Fruit fly (Drosophila melanogaster): ENCODE data around the gene Nup154.

Nup154 gene

dm6 chr2L:10964493-10964892 is 40.1 kb upstream of the Nup154 start (continued):
- TF ChIP-seq CG11085 (GFP tag; IDR thresholded peaks at IDR 0.05) (no peak), CG9817 (tag; optimal IDR thresholded peaks at IDR 0.05) (peak; percentile 42), bcd (GFP tag; optimal IDR thresholded peaks at IDR 0.05) (no peak), CG14014 (GFP tag; IDR thresholded peaks at IDR 0.05) (no peak), CG33557 (GFP tag; optimal IDR thresholded peaks at IDR 0.05) (peak; percentile 56), phol (tag; optimal IDR thresholded peaks at IDR 0.05) (peak; percentile 45), croc (GFP tag; conservative IDR thresholded peaks at IDR 0.05) (no peak), CG3726 (GFP tag; IDR thresholded peaks at IDR 0.05) (no peak), CG16779 (GFP tag; IDR thresholded peaks at IDR 0.05) (no peak), tin (GFP tag; optimal IDR thresholded peaks at IDR 0.05) (no peak), CG18011 (GFP tag; optimal IDR thresholded peaks at IDR 0.05) (no peak), Optix (GFP tag; IDR thresholded peaks at IDR 0.05) (no peak), bab2 (GFP tag; optimal IDR thresholded peaks at IDR 0.05) (no peak), otp (GFP tag; IDR thresholded peaks at IDR 0.05) (no peak), knrl (GFP tag; IDR thresholded peaks at IDR 0.05; ENCODE audit: partially characterized antibody) (peak; percentile 64; the same call in 1 of the 3 replicates), gem (tag; optimal IDR thresholded peaks at IDR 0.05) (peak; percentile 33), CG4707 (GFP tag; optimal IDR thresholded peaks at IDR 0.05) (no peak), btn (GFP tag; optimal IDR thresholded peaks at IDR 0.05) (no peak), gfzf (GFP tag; optimal IDR thresholded peaks at IDR 0.05) (no peak), Kr (GFP tag; optimal IDR thresholded peaks at IDR 0.05) (no peak), luna (GFP tag; optimal IDR thresholded peaks at IDR 0.05) (no peak), Elba2 (GFP tag; optimal IDR thresholded peaks at IDR 0.05) (no peak), CG12659 (GFP tag; optimal IDR thresholded peaks at IDR 0.05) (peak; percentile 42), sim (GFP tag; IDR thresholded peaks at IDR 0.05) (no peak), Oaz (GFP tag; IDR thresholded peaks at IDR 0.05) (no peak), dm (GFP tag; optimal IDR thresholded peaks at IDR 0.05) (peak; percentile 4), Dad (GFP tag; optimal IDR thresholded peaks at IDR 0.05) (no peak), CG13424 (tag; optimal IDR thresholded peaks at IDR 0.05) (peak; percentile 32), amos (GFP tag; IDR thresholded peaks at IDR 0.05; ENCODE audit: partially characterized antibody) (no peak), CG1024 (GFP tag; IDR thresholded peaks at IDR 0.05) (no peak), pb (GFP tag; optimal IDR thresholded peaks at IDR 0.05) (no peak), dati (GFP tag; IDR thresholded peaks at IDR 0.05) (no peak), CG31441 (GFP tag; IDR thresholded peaks at IDR 0.05) (0 out of 2 replicates have a peak, but pooled peaks have one; percentile 28), danr (GFP tag; IDR thresholded peaks at IDR 0.05) (no peak), CTCF (GFP tag; optimal IDR thresholded peaks at IDR 0.05) (peak; percentile 75), chif (GFP tag; optimal IDR thresholded peaks at IDR 0.05) (peak in 1 of 2 experiments; percentile 34), CG6791 (GFP tag; IDR thresholded peaks at IDR 0.05; ENCODE audit: partially characterized antibody) (peak; percentile 58; the same call in 2 of the 3 replicates), CG13123 (GFP tag; optimal IDR thresholded peaks at IDR 0.05) (no peak), ATbp (GFP tag; optimal IDR thresholded peaks at IDR 0.05) (no peak), ara (GFP tag; IDR thresholded peaks at IDR 0.05) (no peak; the same call in 1 of the 2 replicates), CG9797 (GFP tag; optimal IDR thresholded peaks at IDR 0.05) (no peak), tx (GFP tag; optimal IDR thresholded peaks at IDR 0.05) (no peak), PHDP (tag; optimal IDR thresholded peaks at IDR 0.05) (no peak), CG33213 (GFP tag; optimal IDR thresholded peaks at IDR 0.05) (peak; percentile 38), CG7987 (GFP tag; optimal IDR thresholded peaks at IDR 0.05) (no peak), Asciz (GFP tag; optimal IDR thresholded peaks at IDR 0.05) (peak; percentile 27), HmgD (GFP tag; optimal IDR thresholded peaks at IDR 0.05) (peak; percentile 52), CG3847 (GFP tag; IDR thresholded peaks at IDR 0.05) (no peak), hkb (optimal IDR thresholded peaks at IDR 0.05) (no peak), hkb (GFP tag; IDR thresholded peaks at IDR 0.05) (no peak), CG1233 (GFP tag; optimal IDR thresholded peaks at IDR 0.05) (peak; percentile 30), CG2199 (GFP tag; IDR thresholded peaks at IDR 0.05) (peak; percentile 62; the same call in 1 of the 3 replicates), CG10959 (GFP tag; IDR thresholded peaks at IDR 0.05) (no peak)
